Fruit fly (Drosophila melanogaster) whole organism, wandering third instar larva: ENCODE measurements around the gene CG42579.

Experiments
- Abd-B ChIP-seq: fragments of >200 bp; optimal IDR thresholded peaks from 2 replicates; lab custom pipeline; 2017; ENCODE audit warnings: missing biosample characterization, missing genetic modification characterization
- CG32264 ChIP-seq: fragments of 200-800 bp; sonication (Bioruptor generic); optimal IDR thresholded peaks from 2 replicates; lab custom pipeline; 2016; ENCODE audit warnings: missing biosample characterization, missing genetic modification characterization
- CG9705 ChIP-seq: fragments of 200-800 bp; sonication (Bioruptor generic); optimal IDR thresholded peaks from 2 replicates; lab custom pipeline; 2018; ENCODE audit warnings: missing biosample characterization, mild to moderate bottlenecking, missing genetic modification characterization
- CrebA ChIP-seq: fragments of 200-800 bp; sonication (Bioruptor generic); optimal IDR thresholded peaks from 2 replicates; lab custom pipeline; 2016; ENCODE audit warnings: missing biosample characterization, mild to moderate bottlenecking, missing genetic modification characterization, borderline replicate concordance
- Dfd ChIP-seq: fragments of >200 bp; optimal IDR thresholded peaks from 2 replicates; lab custom pipeline; 2017; ENCODE audit warnings: missing biosample characterization, missing genetic modification characterization
- Dif ChIP-seq: fragments of 200-275, 200-300 bp; sonication (Bioruptor generic); optimal IDR thresholded peaks from 2 replicates; lab custom pipeline; 2018; ENCODE audit warnings: missing biosample characterization, missing genetic modification characterization; ENCODE audit not compliant: partially characterized antibody
- GATAd ChIP-seq: sonication (Bioruptor generic); optimal IDR thresholded peaks from 2 replicates; lab custom pipeline; 2016; ENCODE audit warnings: missing biosample characterization, missing genetic modification characterization
- HLH106 ChIP-seq: fragments of 200-800 bp; optimal IDR thresholded peaks from 3 replicates; lab custom pipeline; 2019; ENCODE audit warnings: missing biosample characterization, mild to moderate bottlenecking, missing genetic modification characterization, moderate library complexity
- Hnf4 ChIP-seq: fragments of 200-800 bp; sonication (Bioruptor generic); optimal IDR thresholded peaks from 2 replicates; lab custom pipeline; 2016; ENCODE audit warnings: missing biosample characterization, mild to moderate bottlenecking, missing genetic modification characterization
- Hr78 ChIP-seq: fragments of >200 bp; optimal IDR thresholded peaks from 2 replicates; lab custom pipeline; 2017; ENCODE audit warnings: missing biosample characterization, missing genetic modification characterization
- Hr83 ChIP-seq: fragments of 200-300 bp; sonication (Bioruptor generic); optimal IDR thresholded peaks from 2 replicates; lab custom pipeline; 2016; ENCODE audit warnings: missing biosample characterization, mild to moderate bottlenecking, missing genetic modification characterization, moderate library complexity; ENCODE audit not compliant: poor library complexity, severe bottlenecking
- Jra ChIP-seq: sonication (Bioruptor generic); optimal IDR thresholded peaks from 2 replicates; lab custom pipeline; 2016; ENCODE audit warnings: missing biosample characterization, missing genetic modification characterization
- Mio ChIP-seq: sonication (Bioruptor generic); optimal IDR thresholded peaks from 2 replicates; lab custom pipeline; 2016; ENCODE audit warnings: missing biosample characterization, missing genetic modification characterization
- Myc ChIP-seq: fragments of >200 bp; optimal IDR thresholded peaks from 2 replicates; lab custom pipeline; 2017
- N ChIP-seq: fragments of >200 bp; optimal IDR thresholded peaks from 2 replicates; lab custom pipeline; 2018; ENCODE audit warnings: missing biosample characterization, missing external identifiers, missing genetic modification characterization
- OdsH ChIP-seq: fragments of 200-800 bp; sonication (Bioruptor generic); optimal IDR thresholded peaks from 2 replicates; lab custom pipeline; 2016; ENCODE audit warnings: missing biosample characterization, mild to moderate bottlenecking, missing genetic modification characterization
- Rel ChIP-seq, 2 experiments: fragments of 200-800 bp; sonication (Bioruptor generic) in 1 of 2; optimal IDR thresholded peaks; 2 replicates in 1 of 2; 3 replicates in 1 of 2; lab custom pipeline; 2016 to 2019; ENCODE audit warnings: mild to moderate bottlenecking in 2 of 2, missing biosample characterization in 2 of 2, missing genetic modification characterization in 2 of 2, moderate library complexity in 1 of 2
- Sp1 ChIP-seq: fragments of 200-800 bp; sonication (Bioruptor generic); optimal IDR thresholded peaks from 3 replicates; lab custom pipeline; 2019; ENCODE audit warnings: missing biosample characterization, mild to moderate bottlenecking, missing genetic modification characterization, moderate library complexity
- Vsx2 ChIP-seq: fragments of 200-300, 225-300 bp; sonication (Bioruptor generic); optimal IDR thresholded peaks from 2 replicates; lab custom pipeline; 2018; ENCODE audit warnings: missing biosample characterization, missing genetic modification characterization; ENCODE audit not compliant: partially characterized antibody
- br ChIP-seq: fragments of 200-800 bp; sonication (Bioruptor generic); optimal IDR thresholded peaks from 2 replicates; lab custom pipeline; 2016; ENCODE audit warnings: missing biosample characterization, missing genetic modification characterization
- brk ChIP-seq: fragments of 200-800 bp; sonication (Bioruptor generic); optimal IDR thresholded peaks from 2 replicates; lab custom pipeline; 2016; ENCODE audit warnings: missing biosample characterization, mild to moderate bottlenecking, missing genetic modification characterization
- dl ChIP-seq, 2 experiments: fragments of 175-275, 200-275 bp in 1 of 2; fragments of 200-275 bp in 1 of 2; sonication (Bioruptor generic); optimal IDR thresholded peaks; lab custom pipeline; 2018; ENCODE audit warnings: mild to moderate bottlenecking in 2 of 2, missing biosample characterization in 2 of 2, missing genetic modification characterization in 2 of 2, moderate library complexity in 2 of 2; ENCODE audit not compliant: partially characterized antibody in 2 of 2, insufficient read depth in 1 of 2
- dmrt93B ChIP-seq: fragments of 200-800 bp; sonication (Bioruptor generic); optimal IDR thresholded peaks from 2 replicates; lab custom pipeline; 2018; ENCODE audit warnings: missing biosample characterization, mild to moderate bottlenecking, missing genetic modification characterization
- dsf ChIP-seq: sonication (Bioruptor generic); optimal IDR thresholded peaks from 2 replicates; lab custom pipeline; 2016; ENCODE audit warnings: missing biosample characterization, missing genetic modification characterization, borderline replicate concordance
- ey ChIP-seq: fragments of 200-800 bp; sonication (Bioruptor generic); optimal IDR thresholded peaks from 2 replicates; lab custom pipeline; 2016; ENCODE audit warnings: missing biosample characterization, missing genetic modification characterization
- foxo ChIP-seq, 2 experiments: fragments of 200-800 bp; sonication (Bioruptor generic); optimal IDR thresholded peaks; 2 replicates in 1 of 2; 3 replicates in 1 of 2; lab custom pipeline; 2016 to 2017; ENCODE audit warnings: missing biosample characterization in 2 of 2, missing genetic modification characterization in 2 of 2
- fru ChIP-seq: fragments of 200-800 bp; sonication (Bioruptor generic); optimal IDR thresholded peaks from 3 replicates; lab custom pipeline; 2016; ENCODE audit warnings: missing biosample characterization, mild to moderate bottlenecking, missing genetic modification characterization
- h ChIP-seq: fragments of 200-800 bp; sonication (Bioruptor generic); optimal IDR thresholded peaks from 3 replicates; lab custom pipeline; 2016; ENCODE audit warnings: missing biosample characterization, mild to moderate bottlenecking, missing genetic modification characterization
- jim ChIP-seq: fragments of 175-275, 200-325 bp; sonication (Bioruptor generic); optimal IDR thresholded peaks from 2 replicates; lab custom pipeline; 2016; ENCODE audit warnings: missing biosample characterization, mild to moderate bottlenecking, missing genetic modification characterization
- lola ChIP-seq: fragments of >200 bp; optimal IDR thresholded peaks from 2 replicates; lab custom pipeline; 2017; ENCODE audit warnings: missing biosample characterization, missing genetic modification characterization
- pan ChIP-seq: fragments of >200 bp; optimal IDR thresholded peaks from 2 replicates; lab custom pipeline; 2017
- psq ChIP-seq: fragments of 200-800 bp; sonication (Bioruptor generic); optimal IDR thresholded peaks from 3 replicates; lab custom pipeline; 2017; ENCODE audit warnings: missing biosample characterization, mild to moderate bottlenecking, missing genetic modification characterization, moderate library complexity
- rgr ChIP-seq: fragments of 200-800 bp; sonication (Bioruptor generic); optimal IDR thresholded peaks from 3 replicates; lab custom pipeline; 2016; ENCODE audit warnings: missing biosample characterization, mild to moderate bottlenecking, missing genetic modification characterization
- sage ChIP-seq: fragments of 200-800 bp; sonication (Bioruptor generic); optimal IDR thresholded peaks from 2 replicates; lab custom pipeline; 2016; ENCODE audit warnings: missing biosample characterization, mild to moderate bottlenecking, missing genetic modification characterization
- sv ChIP-seq: fragments of 200-800 bp; sonication (Bioruptor generic); optimal IDR thresholded peaks from 3 replicates; lab custom pipeline; 2016; ENCODE audit warnings: missing biosample characterization, missing genetic modification characterization
- tai ChIP-seq: sonication (Bioruptor generic); optimal IDR thresholded peaks from 2 replicates; lab custom pipeline; 2016; ENCODE audit warnings: missing biosample characterization, missing genetic modification characterization
- usp ChIP-seq: fragments of >200 bp; optimal IDR thresholded peaks from 2 replicates; lab custom pipeline; 2017; ENCODE audit warnings: missing biosample characterization, missing genetic modification characterization
- woc ChIP-seq: sonication (Bioruptor generic); optimal IDR thresholded peaks from 2 replicates; lab custom pipeline; 2016; ENCODE audit warnings: missing biosample characterization, mild to moderate bottlenecking, missing genetic modification characterization

CG42579 gene

DNA sequence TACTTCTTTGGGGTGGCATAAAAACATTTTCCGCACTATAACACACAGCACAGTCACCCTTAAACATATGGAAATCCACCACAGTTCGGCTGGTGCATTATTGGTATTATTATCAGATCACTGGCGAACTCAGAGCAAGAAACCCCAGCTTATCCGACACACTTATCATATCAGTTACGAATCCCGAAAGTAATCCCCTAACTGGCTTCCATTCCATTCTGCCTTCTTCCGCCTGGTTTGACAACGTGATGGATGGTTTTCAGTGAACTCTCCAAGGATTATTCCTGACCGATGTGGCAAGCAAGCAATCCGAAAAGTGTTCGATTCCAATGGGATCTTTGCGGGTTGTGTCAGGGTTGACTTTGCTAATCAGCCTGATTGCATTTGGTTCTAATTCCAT lies 28.4 kb upstream of the CG42579 start:
- no peak for TF ChIP-seq rgr (GFP tag; lab: Kevin White, UChicago)
- no peak for TF ChIP-seq Mio (GFP tag; lab: Kevin White, UChicago)
- no peak for TF ChIP-seq tai (GFP tag; lab: Kevin White, UChicago)
- no peak for TF ChIP-seq Hnf4 (GFP tag; lab: Kevin White, UChicago)

DNA sequence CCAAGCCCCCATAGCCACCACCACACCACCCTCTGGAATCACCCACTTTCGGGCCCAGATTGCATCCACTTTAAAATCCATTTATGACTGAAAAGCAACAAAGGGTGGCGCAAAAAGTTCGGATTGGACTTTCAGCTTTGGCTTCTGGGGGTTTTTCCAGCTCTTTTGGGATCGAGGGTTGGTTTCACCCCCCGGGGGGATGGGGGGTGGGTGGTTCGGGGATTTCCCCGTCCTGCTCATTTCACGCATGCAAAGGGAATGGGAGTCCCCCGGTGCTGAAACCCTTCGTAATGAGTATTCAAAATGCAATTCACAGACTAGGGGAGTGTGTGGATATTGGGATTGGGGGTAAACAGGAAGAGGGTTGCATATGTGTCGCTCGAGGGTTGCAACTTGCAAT lies 27.6 kb upstream of the CG42579 start:
- TF ChIP-seq Dfd (GFP tag; lab: Kevin White, UChicago), result peak; percentile 96
- TF ChIP-seq ey, result no peak
- TF ChIP-seq sv (GFP tag; lab: Kevin White, UChicago), result no peak
- no peak for TF ChIP-seq Rel (GFP tag; optimal IDR thresholded peaks at IDR 0.05; lab: Kevin White, UChicago)
- peak; percentile 86 for TF ChIP-seq Rel (tag; optimal IDR thresholded peaks at IDR 0.05; lab: Kevin White, UChicago)
- TF ChIP-seq Hnf4 (GFP tag; lab: Kevin White, UChicago), result no peak

DNA sequence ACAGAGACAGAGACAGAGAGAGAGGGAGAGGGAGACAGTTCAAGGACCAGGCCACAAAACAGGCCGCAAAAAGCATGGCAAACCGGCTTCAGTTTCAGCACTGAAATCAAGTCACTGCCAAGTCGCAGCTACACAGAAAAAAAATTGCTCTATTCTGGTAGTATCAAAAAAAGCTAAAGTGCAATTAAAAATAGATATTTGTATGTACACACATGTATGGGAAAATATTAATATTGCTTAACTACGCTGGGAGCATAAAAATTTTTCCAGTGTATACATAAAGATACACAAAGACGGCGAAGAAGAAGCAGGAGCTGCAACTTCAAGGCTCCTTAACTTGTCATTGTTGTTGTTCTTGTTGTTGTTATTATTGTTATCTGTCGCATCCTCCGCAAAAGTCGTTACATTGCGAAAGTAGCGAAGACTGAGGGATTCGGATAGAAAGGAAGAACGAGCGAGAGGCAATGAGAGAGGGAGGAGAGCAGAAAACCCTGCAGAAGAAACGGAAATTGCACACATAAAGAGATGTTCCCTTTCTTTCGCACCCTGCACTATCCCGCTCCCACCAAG lies 26.3 kb upstream of the CG42579 start:
- TF ChIP-seq fru (GFP tag; lab: Kevin White, UChicago) (peak; percentile 98), GATAd (peak; percentile 50), tai (GFP tag; lab: Kevin White, UChicago) (peak; percentile 87), brk (GFP tag; lab: Kevin White, UChicago) (peak; percentile 91), Dfd (GFP tag; lab: Kevin White, UChicago) (no peak), CrebA (GFP tag; lab: Kevin White, UChicago) (peak; percentile 66), dsf (GFP tag; lab: Kevin White, UChicago) (peak; percentile 89), rgr (GFP tag; lab: Kevin White, UChicago) (peak; percentile 96), h (peak; percentile 88), lola (GFP tag; lab: Kevin White, UChicago) (no peak), Sp1 (peak; percentile 95), jim (GFP tag; lab: Kevin White, UChicago) (peak; percentile 37), foxo (GFP tag; optimal IDR thresholded peaks at IDR 0.05; lab: Kevin White, UChicago) (peak; percentile 87 to 96), CG9705 (GFP tag; lab: Kevin White, UChicago) (peak; percentile 74), pan (lab: Kevin White, UChicago) (no peak), usp (GFP tag; lab: Kevin White, UChicago) (no peak), HLH106 (tag; lab: Kevin White, UChicago) (peak; percentile 98), sage (GFP tag; lab: Kevin White, UChicago) (peak; percentile 48), sv (GFP tag; lab: Kevin White, UChicago) (no peak), br (peak; percentile 96), Hnf4 (GFP tag; lab: Kevin White, UChicago) (peak; percentile 95), OdsH (GFP tag; lab: Kevin White, UChicago) (peak; percentile 92), Mio (GFP tag; lab: Kevin White, UChicago) (peak; percentile 70), Hr83 (GFP tag; lab: Kevin White, UChicago) (peak; percentile 33), Myc (lab: Kevin White, UChicago) (no peak), N (GFP tag; lab: Kevin White, UChicago) (no peak), Hr78 (GFP tag; lab: Kevin White, UChicago) (no peak), Vsx2 (no peak), psq (peak; percentile 98), CG32264 (GFP tag; lab: Kevin White, UChicago) (peak; percentile 90), Rel (GFP tag; optimal IDR thresholded peaks at IDR 0.05; lab: Kevin White, UChicago) (peak; percentile 80), Rel (tag; optimal IDR thresholded peaks at IDR 0.05; lab: Kevin White, UChicago) (peak; percentile 77), ey (peak; percentile 96), dl (GFP tag; optimal IDR thresholded peaks at IDR 0.05; lab: Kevin White, UChicago; ENCODE audit: insufficient read depth in 1 of 2, partially characterized antibody in 2 of 2) (no peak), woc (GFP tag; lab: Kevin White, UChicago) (peak; percentile 95), dmrt93B (peak; percentile 65), Dif (GFP tag; lab: Kevin White, UChicago) (no peak), Jra (GFP tag; lab: Kevin White, UChicago) (peak; percentile 93), Abd-B (GFP tag; lab: Kevin White, UChicago) (no peak)
